Worm (Caenorhabditis elegans): Measurements from ENCODE around the gene F54F7.14.

ce11 chrX:11821159-11821720 lies 29.4 kb upstream of the F54F7.14 start:
- TF ChIP-seq tbx-2 (tag; optimal IDR thresholded peaks at IDR 0.05) (no peak), ets-4 (tag; optimal IDR thresholded peaks at IDR 0.05) (no peak), npax-4 (tag; optimal IDR thresholded peaks at IDR 0.05) (no peak), ceh-34 (tag; optimal IDR thresholded peaks at IDR 0.05) (peak; percentile 16), nfya-1 (tag; optimal IDR thresholded peaks at IDR 0.05) (no peak)
